Fruit fly (Drosophila melanogaster) Kc167 (cell line): ENCODE measurements around the gene CCT4.

Source experiments
- Myc ChIP-seq: fragments of >200 bp; optimal IDR thresholded peaks from 2 replicates; lab custom pipeline; 2017; ENCODE audit warnings: missing external identifiers
- Sin3A ChIP-seq: fragments of >200 bp; optimal IDR thresholded peaks from 2 replicates; lab custom pipeline; 2018; ENCODE audit warnings: missing external identifiers
- h ChIP-seq: fragments of >200 bp; optimal IDR thresholded peaks from 3 replicates; lab custom pipeline; 2018; ENCODE audit warnings: missing external identifiers
- insv ChIP-seq: fragments of >200 bp; optimal IDR thresholded peaks from 3 replicates; lab custom pipeline; 2018; ENCODE audit warnings: missing external identifiers
- psq ChIP-seq: fragments of >200 bp; optimal IDR thresholded peaks from 2 replicates; lab custom pipeline; 2017; ENCODE audit warnings: missing external identifiers
- ttk ChIP-seq: sonication (Bioruptor generic); optimal IDR thresholded peaks from 2 replicates; lab custom pipeline; 2017; ENCODE audit warnings: missing external identifiers

Gene CCT4

DNA sequence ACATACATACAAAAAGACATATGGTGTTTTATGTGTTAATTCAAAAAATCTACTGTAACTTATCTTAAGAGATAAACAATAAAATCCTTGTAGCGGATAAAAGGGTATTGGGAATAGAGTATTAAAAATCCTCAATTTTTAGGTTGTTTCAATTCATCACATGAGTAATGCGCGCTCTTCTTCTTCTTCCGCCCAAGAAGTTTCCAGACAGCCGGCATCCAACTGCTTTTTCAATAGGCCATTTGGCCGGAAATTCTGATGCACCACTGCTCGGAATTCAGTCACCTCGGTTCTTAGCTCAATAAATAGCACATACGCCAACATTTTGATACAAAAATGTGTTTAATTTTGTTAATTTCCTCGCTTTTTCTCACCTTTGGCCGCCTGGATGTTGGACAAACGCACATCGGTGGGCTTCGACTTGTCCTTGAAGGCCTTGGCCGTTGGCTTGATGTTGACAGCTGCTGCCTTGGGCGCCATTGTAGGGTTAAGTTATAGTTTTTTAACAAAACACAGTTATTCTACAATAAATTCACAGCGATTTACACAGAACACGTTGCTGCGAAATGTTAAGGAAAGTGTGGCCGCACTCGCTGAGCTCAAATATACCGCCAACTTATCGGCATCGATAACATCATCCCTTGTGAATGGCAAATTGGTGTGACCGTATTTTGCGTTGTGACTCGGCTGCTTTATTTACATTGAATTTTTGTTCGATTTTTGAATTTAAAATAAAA is at the start of gene CCT4, which contains the start of gene CG6153:
Gene CCT4, minus strand, starts transcription at position 592 of the 737 bp plus-strand sequence.
Gene CG6153, plus strand, starts transcription at position 651 of the 737 bp plus-strand sequence.
- no peak for TF ChIP-seq h (lab: Kevin White, UChicago)
- TF ChIP-seq Sin3A (lab: Kevin White, UChicago): no peak
- TF ChIP-seq psq (lab: Kevin White, UChicago): no peak
- TF ChIP-seq ttk (lab: Kevin White, UChicago): no peak
- TF ChIP-seq Myc: no peak
- no peak for TF ChIP-seq insv (lab: Kevin White, UChicago)

DNA sequence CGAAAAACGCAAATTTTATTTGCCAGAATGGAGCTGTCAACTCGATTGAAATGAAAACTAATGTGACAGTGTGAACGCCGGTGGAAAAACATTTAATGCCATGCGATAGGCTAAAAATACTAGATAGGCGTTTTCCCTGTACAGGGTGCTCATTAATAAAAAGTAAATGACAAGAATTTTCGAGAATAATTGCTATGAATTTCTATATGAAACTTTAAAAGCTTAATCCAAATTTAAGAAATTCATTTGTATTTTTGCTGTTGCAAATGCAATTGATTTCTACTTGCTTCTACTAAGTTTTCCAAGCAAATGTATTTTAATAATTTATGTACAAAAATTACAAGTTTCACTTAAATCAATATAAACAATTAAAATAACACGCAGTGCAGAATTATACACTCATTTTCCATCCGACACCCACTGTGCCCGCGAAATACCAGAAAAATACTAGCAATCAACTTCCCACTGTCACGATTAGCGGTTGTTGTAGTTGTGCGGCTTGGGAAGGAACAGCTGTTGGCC is 29.1 kb upstream of the CCT4 start, which contains the start of gene Pih1D1:
Gene Pih1D1, minus strand, starts transcription at position 50 of the 522 bp plus-strand sequence.
- TF ChIP-seq psq (lab: Kevin White, UChicago): no peak
- TF ChIP-seq ttk (lab: Kevin White, UChicago): no peak
- TF ChIP-seq insv (lab: Kevin White, UChicago): no peak
- no peak for TF ChIP-seq Myc
- no peak for TF ChIP-seq h (lab: Kevin White, UChicago)
- no peak for TF ChIP-seq Sin3A (lab: Kevin White, UChicago)

DNA sequence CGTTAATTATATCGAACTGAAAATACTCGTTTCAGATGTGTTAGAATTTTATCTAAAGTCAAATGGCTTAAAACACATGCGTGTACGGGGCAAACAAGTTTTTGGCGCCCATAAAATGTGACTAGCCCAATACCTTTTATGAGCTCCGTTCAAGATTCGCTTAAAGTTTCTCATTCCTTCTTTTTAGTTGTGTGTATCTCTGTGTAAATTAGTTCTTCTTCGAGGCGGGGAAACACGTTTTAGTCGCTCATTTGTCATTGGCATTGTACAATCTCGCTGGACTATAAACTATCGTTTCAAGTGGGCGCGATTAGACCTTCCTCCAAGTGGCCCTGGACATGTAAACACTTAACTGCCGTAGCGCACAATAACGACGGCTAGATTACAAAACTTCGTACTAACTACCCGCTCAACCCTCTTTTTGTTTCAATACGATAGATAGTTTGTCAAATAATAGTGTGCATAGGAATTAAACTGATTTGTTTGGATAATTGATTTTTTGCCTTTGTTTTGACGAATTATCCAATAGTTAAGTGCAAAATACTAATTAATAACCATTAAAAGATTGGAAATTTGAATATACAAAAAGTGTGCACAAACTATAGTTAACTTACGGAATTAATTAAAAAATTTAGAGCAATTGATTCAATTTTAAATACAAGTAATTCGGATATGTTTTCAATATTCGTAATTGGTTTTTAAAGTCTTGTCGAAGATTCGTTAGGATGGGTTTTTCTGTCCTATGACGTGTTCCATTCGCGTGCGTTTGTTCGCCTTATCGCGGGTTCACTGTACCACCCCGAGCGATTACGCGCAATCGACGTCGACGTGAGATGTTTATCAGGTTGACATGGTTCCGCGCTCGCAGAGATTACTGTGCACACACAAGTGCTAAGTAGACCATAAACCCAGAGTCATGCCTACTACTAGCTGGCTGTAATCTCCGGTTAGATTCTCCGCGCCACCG is 28.0 kb upstream of the CCT4 start:
- TF ChIP-seq h (lab: Kevin White, UChicago) (no peak), ttk (lab: Kevin White, UChicago) (peak; percentile 95), psq (lab: Kevin White, UChicago) (no peak), insv (lab: Kevin White, UChicago) (no peak), Sin3A (lab: Kevin White, UChicago) (no peak), Myc (no peak)

DNA sequence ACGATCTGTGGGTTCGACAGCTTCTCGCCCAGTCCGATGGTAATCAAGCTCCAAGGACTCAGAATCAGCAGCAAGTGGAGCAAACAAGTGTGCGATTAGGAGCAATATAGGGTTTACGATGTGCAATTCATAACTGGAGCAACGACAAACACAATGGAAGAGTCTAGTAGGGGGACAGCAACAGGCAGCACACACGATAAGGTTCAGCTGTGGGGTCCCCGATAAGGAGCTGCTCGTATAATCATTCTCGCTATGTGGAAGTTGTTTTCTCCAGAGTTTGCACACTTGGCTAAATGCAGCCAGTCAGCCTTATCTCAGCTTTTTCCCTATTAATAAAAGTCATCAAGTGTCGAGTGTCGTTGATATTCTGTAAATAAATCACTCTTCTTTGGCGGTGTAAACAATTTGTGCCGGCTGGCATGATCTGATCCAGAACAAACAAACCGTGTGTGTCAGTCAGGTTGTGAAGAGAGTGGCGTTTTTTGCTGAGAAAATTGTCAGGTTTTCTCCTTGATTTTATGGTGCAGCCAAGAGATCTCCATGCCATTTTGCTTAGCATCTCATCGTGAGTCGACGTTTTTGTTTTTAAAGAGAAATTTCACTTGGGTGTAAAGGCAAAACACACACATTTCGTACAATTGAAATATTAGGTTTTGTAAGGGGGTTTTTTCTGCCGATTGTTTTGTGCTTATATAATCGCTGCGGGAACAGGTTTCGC is 27.1 kb upstream of the CCT4 start:
- TF ChIP-seq insv (lab: Kevin White, UChicago) (no peak), ttk (lab: Kevin White, UChicago) (no peak), Myc (no peak), h (lab: Kevin White, UChicago) (no peak), psq (lab: Kevin White, UChicago) (no peak), Sin3A (lab: Kevin White, UChicago) (no peak)

DNA sequence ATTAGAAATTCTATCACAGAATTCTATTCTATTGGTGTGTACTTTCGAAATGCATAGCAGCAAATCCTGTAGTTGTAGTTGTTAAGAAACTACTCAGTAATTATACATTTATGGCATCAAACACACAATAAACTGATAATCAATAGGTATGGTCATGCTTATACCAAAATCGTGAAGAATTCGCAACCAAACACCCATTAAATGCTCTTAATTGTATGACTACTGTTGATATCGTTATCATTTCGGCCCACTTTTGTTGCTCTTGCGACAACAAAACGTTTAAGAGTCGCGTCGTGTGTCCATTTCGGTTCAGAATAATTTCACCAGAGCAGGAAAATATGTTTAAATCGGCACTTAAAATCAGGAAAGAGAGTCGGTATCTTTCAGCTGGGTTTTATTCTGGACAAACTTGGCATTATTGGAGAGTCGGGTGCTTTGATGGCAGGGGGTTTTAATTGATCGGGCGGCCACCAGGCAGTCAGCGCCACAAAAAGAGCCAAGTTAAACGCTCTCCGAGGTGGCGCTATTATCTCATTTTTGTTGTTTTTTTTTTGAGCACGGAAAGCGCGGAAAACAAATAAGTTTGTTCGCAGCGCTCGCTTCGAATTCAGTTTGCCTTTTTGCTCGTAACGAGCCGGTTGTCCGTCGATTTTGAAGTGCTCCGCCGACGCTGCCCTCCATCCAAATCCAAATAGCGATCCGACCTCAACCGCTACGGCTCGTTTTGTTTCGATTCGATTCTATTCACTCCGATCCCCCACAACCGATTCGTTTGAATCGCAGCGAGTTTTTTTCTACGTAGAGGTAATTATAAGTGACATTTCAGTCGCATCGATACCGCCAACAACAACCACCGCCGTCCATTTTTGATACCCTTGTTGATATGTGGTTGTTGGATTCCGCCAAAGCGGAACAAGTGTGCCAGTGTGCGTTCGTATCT is 26.0 kb upstream of the CCT4 start, which contains the start of gene MRP:
Gene MRP, plus strand, starts transcription at position 609 of the 940 bp plus-strand sequence.
- TF ChIP-seq Sin3A (lab: Kevin White, UChicago): no peak
- TF ChIP-seq h (lab: Kevin White, UChicago): no peak
- no peak for TF ChIP-seq psq (lab: Kevin White, UChicago)
- TF ChIP-seq ttk (lab: Kevin White, UChicago): no peak
- no peak for TF ChIP-seq insv (lab: Kevin White, UChicago)
- TF ChIP-seq Myc: no peak

DNA sequence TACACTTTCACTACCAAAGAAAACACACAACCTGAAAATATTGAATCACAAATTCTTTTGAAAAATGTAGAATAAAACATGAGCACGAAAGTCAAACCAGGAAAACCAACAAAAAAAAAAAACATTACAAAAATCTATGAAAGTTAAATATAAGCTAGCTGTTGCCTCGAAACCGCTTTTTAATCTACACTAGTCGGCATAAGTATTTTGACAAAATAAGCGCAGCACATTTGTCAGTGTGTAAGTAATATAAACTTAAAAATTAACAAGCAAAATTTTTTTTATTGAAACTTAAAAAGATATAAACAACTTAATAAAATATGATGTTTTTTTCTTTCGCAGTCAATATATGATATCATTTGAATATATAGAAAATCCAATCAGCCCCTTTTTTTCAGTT is 20.1 kb upstream of the CCT4 start, which contains the start of gene CG5787:
Gene CG5787, minus strand, starts transcription at position 101 of the 400 bp plus-strand sequence.
- TF ChIP-seq h (lab: Kevin White, UChicago): no peak
- no peak for TF ChIP-seq Myc
- TF ChIP-seq Sin3A (lab: Kevin White, UChicago): no peak
- no peak for TF ChIP-seq psq (lab: Kevin White, UChicago)
- TF ChIP-seq ttk (lab: Kevin White, UChicago): no peak
- TF ChIP-seq insv (lab: Kevin White, UChicago): no peak

DNA sequence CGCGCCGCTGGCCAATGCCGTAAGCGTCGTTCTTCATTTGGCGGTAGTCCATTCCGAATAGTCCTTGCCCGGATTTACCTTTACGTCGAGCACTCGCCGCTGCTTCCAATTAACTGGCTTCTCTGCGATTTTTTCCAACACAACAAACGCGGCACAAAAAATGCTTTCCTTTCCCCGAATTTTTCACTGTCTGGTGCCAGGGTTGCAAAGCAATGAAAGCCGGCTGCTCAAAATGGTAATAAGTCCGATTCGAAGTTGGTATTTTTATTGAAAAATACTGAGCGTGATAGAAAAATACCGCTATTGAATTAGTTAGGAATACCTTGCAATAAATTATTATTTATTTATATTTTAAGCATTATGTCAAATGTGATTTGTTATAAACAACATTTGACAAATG is 19.5 kb upstream of the CCT4 start:
- TF ChIP-seq insv (lab: Kevin White, UChicago): no peak
- TF ChIP-seq psq (lab: Kevin White, UChicago): no peak
- no peak for TF ChIP-seq h (lab: Kevin White, UChicago)
- TF ChIP-seq ttk (lab: Kevin White, UChicago): no peak
- no peak for TF ChIP-seq Sin3A (lab: Kevin White, UChicago)
- TF ChIP-seq Myc: no peak

DNA sequence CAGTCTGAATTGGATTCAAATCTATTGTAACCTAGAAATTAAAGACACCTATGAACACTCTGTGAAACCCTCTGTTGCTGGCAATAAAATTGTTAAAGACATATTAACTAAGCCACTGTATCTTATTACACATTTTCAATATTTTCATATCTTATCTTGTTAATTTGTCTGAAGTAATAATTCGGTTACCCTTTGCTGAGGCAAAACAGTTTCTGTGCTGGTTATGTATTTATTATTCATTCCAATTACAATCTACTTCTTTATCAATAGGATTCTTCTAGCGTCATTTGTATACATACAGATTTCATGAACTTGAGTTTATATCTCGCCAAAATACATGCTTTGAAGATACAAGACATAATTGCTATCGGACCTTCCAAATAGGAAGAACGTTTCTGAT is 15.8 kb upstream of the CCT4 start:
- TF ChIP-seq psq (lab: Kevin White, UChicago) (no peak), ttk (lab: Kevin White, UChicago) (no peak), Myc (no peak), insv (lab: Kevin White, UChicago) (no peak), h (lab: Kevin White, UChicago) (no peak), Sin3A (lab: Kevin White, UChicago) (no peak)

DNA sequence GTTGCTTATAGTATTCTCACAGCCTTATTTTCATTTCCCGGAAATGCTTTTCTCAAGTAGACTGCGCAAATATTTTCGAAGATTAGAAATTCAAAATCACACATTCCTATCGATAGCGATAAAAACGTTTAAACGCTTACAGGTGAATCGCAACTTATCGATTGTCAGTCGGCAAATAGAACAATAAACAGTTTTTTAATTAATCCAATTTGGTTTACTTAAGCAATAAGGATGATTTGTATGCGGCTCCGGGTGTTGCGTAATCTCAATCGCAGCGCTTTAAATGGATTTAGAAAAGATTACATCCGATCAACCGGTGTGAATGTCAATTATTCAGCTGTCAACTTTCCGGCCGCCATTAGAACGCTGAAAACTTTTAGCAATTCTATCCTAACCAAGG is 14.8 kb upstream of the CCT4 start, which contains the start of the genes CG6180 and CG15484:
Gene CG6180, plus strand, starts transcription at position 122 of the 400 bp plus-strand sequence.
Gene CG15484, minus strand, starts transcription at position 172 of the 400 bp plus-strand sequence.
- no peak for TF ChIP-seq Myc
- TF ChIP-seq Sin3A (lab: Kevin White, UChicago): no peak
- no peak for TF ChIP-seq h (lab: Kevin White, UChicago)
- no peak for TF ChIP-seq psq (lab: Kevin White, UChicago)
- TF ChIP-seq ttk (lab: Kevin White, UChicago): no peak
- TF ChIP-seq insv (lab: Kevin White, UChicago): no peak
